Worm (Caenorhabditis elegans) whole organism, midembryonic: Measurements from ENCODE around the gene C17G10.7.

Experiments
- T22C8.4 ChIP-seq: fragments of 200-800 bp; sonication (Bioruptor generic); IDR thresholded peaks from 2 replicates; pipeline ENCODE4 v1.3.6; 2022; ENCODE audit warnings: missing genetic modification characterization, missing compliant biosample characterization
- cog-1 ChIP-seq: sonication (generic microtip); optimal IDR thresholded peaks from 2 replicates; lab custom pipeline; 2016; ENCODE audit warnings: missing genetic modification characterization, missing compliant biosample characterization
- flt-1 ChIP-seq: fragments of 200-800 bp; sonication (Bioruptor generic); IDR thresholded peaks from 2 replicates; pipeline ENCODE4 v1.3.6; 2022; ENCODE audit warnings: missing genetic modification characterization, missing compliant biosample characterization
- klf-2 ChIP-seq: fragments of 200-800 bp; sonication (Bioruptor generic); conservative IDR thresholded peaks from 2 replicates; pipeline ENCODE4 v1.3.6; 2022; ENCODE audit warnings: missing genetic modification reagents, missing genetic modification characterization, missing compliant biosample characterization
- med-1 ChIP-seq: sonication (generic microtip); optimal IDR thresholded peaks from 2 replicates; lab custom pipeline; 2017; ENCODE audit warnings: missing genetic modification characterization, mild to moderate bottlenecking, missing compliant biosample characterization, antibody characterized with exemption, missing genetic modification reagents; ENCODE audit not compliant: insufficient read depth
- ref-1 ChIP-seq: fragments of 200-800 bp; sonication (Bioruptor generic); conservative IDR thresholded peaks from 2 replicates; pipeline ENCODE4 v1.3.6; 2022; ENCODE audit warnings: missing genetic modification reagents, missing genetic modification characterization, missing compliant biosample characterization
- tab-1 ChIP-seq: fragments of 200-800 bp; sonication (Bioruptor generic); IDR thresholded peaks from 2 replicates; pipeline ENCODE4 v1.3.6; 2022; ENCODE audit warnings: missing genetic modification characterization, missing compliant biosample characterization
- ztf-23 ChIP-seq: fragments of 200-800 bp; sonication (Bioruptor generic); IDR thresholded peaks from 2 replicates; pipeline ENCODE4 v1.3.6; 2022; ENCODE audit warnings: missing genetic modification reagents, missing genetic modification characterization, missing compliant biosample characterization
- ztf-29 ChIP-seq: fragments of 200-800 bp; sonication (Bioruptor generic); IDR thresholded peaks from 2 replicates; pipeline ENCODE4 v1.3.6; 2022; ENCODE audit warnings: missing genetic modification reagents, missing genetic modification characterization, missing compliant biosample characterization

C17G10.7 gene

DNA sequence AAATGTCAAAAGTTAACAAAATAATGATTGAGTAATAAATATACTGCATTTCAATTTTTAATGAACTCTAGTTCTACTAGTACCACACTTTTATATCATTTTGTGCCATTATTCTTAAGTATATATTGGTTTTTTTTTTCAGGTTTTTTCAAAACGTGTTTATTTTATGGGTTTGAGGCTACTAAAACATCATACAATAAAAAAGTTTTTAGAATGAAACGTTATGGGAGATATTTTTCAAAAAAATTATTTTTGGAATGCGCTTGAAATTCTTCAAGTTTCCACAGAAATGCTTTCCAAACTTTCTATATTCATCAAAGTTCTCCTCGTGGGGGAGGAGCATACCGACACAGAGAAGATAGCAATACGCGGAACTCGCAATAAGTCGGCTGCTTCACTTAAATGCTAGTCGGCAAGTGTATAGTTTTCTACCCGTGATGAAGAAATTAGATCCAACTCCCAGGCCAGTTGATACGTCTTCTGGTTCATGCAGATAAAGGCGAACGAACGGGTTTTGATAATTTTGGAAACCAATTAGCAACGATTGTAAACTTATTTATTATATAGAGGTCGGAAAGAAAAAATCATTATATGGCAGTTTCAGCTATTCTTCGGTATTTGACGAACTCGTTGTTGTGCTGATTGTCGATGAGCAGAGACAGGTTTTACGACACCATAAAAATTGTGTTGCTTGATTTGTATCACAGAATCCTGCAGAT, 8.2 kb downstream of the C17G10.7 start, which contains the start of gene C17G10.10:
Gene C17G10.10, minus strand, starts transcription at position 51 of the 719 bp plus-strand sequence.
- TF ChIP-seq klf-2 (GFP tag; lab: Robert Waterston, UW) (no peak), ztf-29 (no peak), flt-1 (GFP tag; lab: Robert Waterston, UW) (no peak), cog-1 (tag; lab: Kevin White, UChicago) (no peak), T22C8.4 (GFP tag; lab: Robert Waterston, UW) (no peak), tab-1 (no peak), med-1 (GFP tag; lab: Kevin White, UChicago) (no peak), ztf-23 (GFP tag; lab: Robert Waterston, UW) (no peak), ref-1 (GFP tag; lab: Robert Waterston, UW) (no peak)

- TF ChIP-seq ztf-23 (GFP tag; lab: Robert Waterston, UW) (no peak), cog-1 (tag; lab: Kevin White, UChicago) (no peak), T22C8.4 (GFP tag; lab: Robert Waterston, UW) (no peak), tab-1 (no peak), ref-1 (GFP tag; lab: Robert Waterston, UW) (no peak), med-1 (GFP tag; lab: Kevin White, UChicago) (no peak), ztf-29 (no peak), klf-2 (GFP tag; lab: Robert Waterston, UW) (no peak), flt-1 (GFP tag; lab: Robert Waterston, UW) (no peak)
Measured at ce11 chrII:5596247-5596646, 11.4 kb downstream of the C17G10.7 start, which contains the start of gene C17G10.1. TSS of gene C17G10.1 (plus strand) at chrII:5596547.

- peak; percentile 56 for TF ChIP-seq cog-1 (tag; lab: Kevin White, UChicago)
- no peak for TF ChIP-seq T22C8.4 (GFP tag; lab: Robert Waterston, UW)
- TF ChIP-seq klf-2 (GFP tag; lab: Robert Waterston, UW) = 0 out of 2 replicates have a peak, but pooled peaks have one; percentile 44
- TF ChIP-seq ref-1 (GFP tag; lab: Robert Waterston, UW) = no peak
- no peak for TF ChIP-seq flt-1 (GFP tag; lab: Robert Waterston, UW)
- no peak for TF ChIP-seq ztf-29
Measured at ce11 chrII:5594210-5594764, 13.4 kb downstream of the C17G10.7 start, which contains the start of gene ttc-4. TSS of gene ttc-4 (plus strand) at chrII:5594714.

- TF ChIP-seq flt-1 (GFP tag; lab: Robert Waterston, UW) (no peak), tab-1 (no peak), ref-1 (GFP tag; lab: Robert Waterston, UW) (no peak), klf-2 (GFP tag; lab: Robert Waterston, UW) (no peak), cog-1 (tag; lab: Kevin White, UChicago) (peak; percentile 60), ztf-23 (GFP tag; lab: Robert Waterston, UW) (0 out of 2 replicates have a peak, but pooled peaks have one; percentile 10), ztf-29 (no peak), med-1 (GFP tag; lab: Kevin White, UChicago) (no peak)
Measured at ce11 chrII:5593377-5593932, 14.2 kb downstream of the C17G10.7 start, which contains the start of gene cdc-14. TSS of gene cdc-14 (minus strand) at chrII:5593427.

DNA sequence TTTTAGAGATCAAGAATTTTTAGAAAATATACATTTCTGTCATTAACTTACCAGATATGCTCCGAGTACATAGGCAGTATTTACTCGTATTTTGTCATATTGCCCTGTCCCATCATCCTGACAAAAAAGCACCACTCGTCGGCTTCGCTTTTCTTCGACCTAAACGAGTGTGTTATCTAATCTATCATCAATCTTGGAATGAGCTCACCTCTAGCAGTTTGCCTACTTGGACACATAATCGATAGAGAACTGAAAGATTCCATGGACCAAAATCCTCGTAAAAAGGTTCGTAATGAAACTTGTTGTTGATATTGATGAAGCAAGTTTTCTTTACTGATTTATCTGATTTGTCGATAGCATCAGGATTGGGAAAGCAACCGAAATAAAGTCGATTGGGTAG, 14.8 kb downstream of the C17G10.7 start:
- TF ChIP-seq T22C8.4 (GFP tag; lab: Robert Waterston, UW) (no peak), tab-1 (no peak), med-1 (GFP tag; lab: Kevin White, UChicago) (no peak), klf-2 (GFP tag; lab: Robert Waterston, UW) (no peak), ref-1 (GFP tag; lab: Robert Waterston, UW) (no peak), cog-1 (tag; lab: Kevin White, UChicago) (no peak), ztf-29 (no peak), ztf-23 (GFP tag; lab: Robert Waterston, UW) (no peak), flt-1 (GFP tag; lab: Robert Waterston, UW) (no peak)

ce11 chrII:5591558-5591957, 16.1 kb downstream of the C17G10.7 start:
- TF ChIP-seq ztf-29 (no peak), med-1 (GFP tag; lab: Kevin White, UChicago) (no peak)

DNA sequence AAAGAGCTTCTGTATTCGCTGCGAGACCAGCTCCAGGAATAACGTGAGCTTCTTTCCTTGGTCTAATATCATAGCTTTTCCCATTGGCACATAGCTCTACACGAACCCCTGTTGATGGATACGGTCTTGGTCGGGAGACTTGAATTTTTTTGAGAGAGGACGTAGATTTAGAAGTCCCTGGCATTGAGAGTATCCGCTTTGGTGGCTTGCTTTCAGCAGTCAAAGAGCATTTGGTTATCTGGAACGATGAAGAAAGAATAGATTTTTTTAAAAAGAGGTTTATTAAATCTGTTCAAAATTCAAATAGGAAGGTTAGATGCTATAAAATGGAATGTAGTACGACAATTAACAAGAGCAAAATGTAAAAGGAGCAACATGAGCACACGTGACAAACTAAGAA, 18.0 kb downstream of the C17G10.7 start, which contains the start of gene C17G10.13:
Gene C17G10.13, minus strand, starts transcription at position 101 of the 400 bp plus-strand sequence.
- no peak for TF ChIP-seq flt-1 (GFP tag; lab: Robert Waterston, UW)
- TF ChIP-seq tab-1 = no peak
- TF ChIP-seq ztf-23 (GFP tag; lab: Robert Waterston, UW) = no peak
- no peak for TF ChIP-seq ref-1 (GFP tag; lab: Robert Waterston, UW)
- no peak for TF ChIP-seq ztf-29

ce11 chrII:5587794-5588193, 19.9 kb downstream of the C17G10.7 start:
- TF ChIP-seq ztf-29 (no peak), flt-1 (GFP tag; lab: Robert Waterston, UW) (no peak), ref-1 (GFP tag; lab: Robert Waterston, UW) (no peak), klf-2 (GFP tag; lab: Robert Waterston, UW) (no peak), tab-1 (no peak), T22C8.4 (GFP tag; lab: Robert Waterston, UW) (no peak), med-1 (GFP tag; lab: Kevin White, UChicago) (no peak), cog-1 (tag; lab: Kevin White, UChicago) (no peak), ztf-23 (GFP tag; lab: Robert Waterston, UW) (no peak)

ce11 chrII:5585788-5586187, 21.9 kb downstream of the C17G10.7 start, which contains the start of gene lys-8:
TSS of gene lys-8 (plus strand) at chrII:5586178.
- TF ChIP-seq flt-1 (GFP tag; lab: Robert Waterston, UW) = no peak
- no peak for TF ChIP-seq tab-1
- no peak for TF ChIP-seq ref-1 (GFP tag; lab: Robert Waterston, UW)
- TF ChIP-seq ztf-29 = no peak
- no peak for TF ChIP-seq cog-1 (tag; lab: Kevin White, UChicago)
- no peak for TF ChIP-seq ztf-23 (GFP tag; lab: Robert Waterston, UW)
- no peak for TF ChIP-seq klf-2 (GFP tag; lab: Robert Waterston, UW)
- no peak for TF ChIP-seq T22C8.4 (GFP tag; lab: Robert Waterston, UW)
- no peak for TF ChIP-seq med-1 (GFP tag; lab: Kevin White, UChicago)
